Fruit fly (Drosophila melanogaster) S2 (cell line): ENCODE measurements around the gene CG10132.

Experiments used
- CG8478 ChIP-seq: fragments of >200 bp; optimal IDR thresholded peaks from 2 replicates; lab custom pipeline; 2018
- CTCF ChIP-seq, 2 experiments: fragments of >200 bp; optimal IDR thresholded peaks; 2 replicates each; lab custom pipeline; 2018

CG10132 gene

dm6 chr2L:19512184-19512583 is 6.4 kb upstream of the CG10132 start:
- no peak for TF ChIP-seq CTCF (optimal IDR thresholded peaks at IDR 0.05; lab: Kevin White, UChicago)
- no peak for TF ChIP-seq CG8478

dm6 chr2L:19516062-19516461 is 2.6 kb upstream of the CG10132 start:
- TF ChIP-seq CG8478 (no peak), CTCF (optimal IDR thresholded peaks at IDR 0.05; lab: Kevin White, UChicago) (no peak)

dm6 chr2L:19517154-19517814 is 1.3 kb upstream of the CG10132 start, which contains the start of gene Hasp:
Hasp (minus strand) TSS chr2L:19517204.
- TF ChIP-seq CG8478, result no peak
- TF ChIP-seq CTCF (optimal IDR thresholded peaks at IDR 0.05; lab: Kevin White, UChicago), result no peak

- TF ChIP-seq CTCF (optimal IDR thresholded peaks at IDR 0.05; lab: Kevin White, UChicago), result no peak
- no peak for TF ChIP-seq CG8478
These were observed 987 bp downstream of the CG10132 start for dm6 chr2L:19519611-19520010.

- TF ChIP-seq CTCF (optimal IDR thresholded peaks at IDR 0.05; lab: Kevin White, UChicago), result no peak
- TF ChIP-seq CG8478, result no peak
These were observed 7.7 kb downstream of the CG10132 start, which contains the start of the genes Dpm1 and CG10137 for dm6 chr2L:19526316-19526715. Dpm1 (minus strand) TSS chr2L:19526368. CG10137 (plus strand) TSS chr2L:19526686.

- no peak for TF ChIP-seq CG8478
- TF ChIP-seq CTCF (optimal IDR thresholded peaks at IDR 0.05; lab: Kevin White, UChicago), result no peak
These were observed 8.2 kb downstream of the CG10132 start for dm6 chr2L:19526844-19527243.

dm6 chr2L:19528308-19528707 is 9.7 kb downstream of the CG10132 start:
- TF ChIP-seq CTCF (optimal IDR thresholded peaks at IDR 0.05; lab: Kevin White, UChicago) (no peak), CG8478 (no peak)

dm6 chr2L:19530092-19530491 is 11.5 kb downstream of the CG10132 start, which contains the start of gene CG10165:
CG10165 (minus strand) TSS chr2L:19530305.
- TF ChIP-seq CG8478 (no peak), CTCF (optimal IDR thresholded peaks at IDR 0.05; lab: Kevin White, UChicago) (no peak)

- TF ChIP-seq CTCF (optimal IDR thresholded peaks at IDR 0.05; lab: Kevin White, UChicago) (no peak), CG8478 (no peak)
These were observed 14.6 kb downstream of the CG10132 start, which contains the start of gene CG33116 for dm6 chr2L:19533247-19533646. CG33116 (plus strand) TSS chr2L:19533479.

dm6 chr2L:19535234-19535633 is 16.6 kb downstream of the CG10132 start, which contains the start of gene CG31697:
CG31697 (plus strand) TSS chr2L:19535448.
- no peak for TF ChIP-seq CG8478
- TF ChIP-seq CTCF (optimal IDR thresholded peaks at IDR 0.05; lab: Kevin White, UChicago), result no peak

- TF ChIP-seq CTCF (optimal IDR thresholded peaks at IDR 0.05; lab: Kevin White, UChicago) (no peak), CG8478 (no peak)
These were observed 19.3 kb downstream of the CG10132 start, which contains the start of gene CG13082 for dm6 chr2L:19537779-19538456. CG13082 (plus strand) TSS chr2L:19538425.

- no peak for TF ChIP-seq CG8478
- no peak for TF ChIP-seq CTCF (optimal IDR thresholded peaks at IDR 0.05; lab: Kevin White, UChicago)
These were observed 21.7 kb downstream of the CG10132 start, which contains the start of gene CG13081 for dm6 chr2L:19540307-19540706. CG13081 (plus strand) TSS chr2L:19540607.

- no peak for TF ChIP-seq CG8478
- no peak for TF ChIP-seq CTCF (optimal IDR thresholded peaks at IDR 0.05; lab: Kevin White, UChicago)
These were observed 23.7 kb downstream of the CG10132 start for dm6 chr2L:19542268-19542773.

dm6 chr2L:19543010-19543564 is 24.5 kb downstream of the CG10132 start:
- no peak for TF ChIP-seq CG8478
- no peak for TF ChIP-seq CTCF (optimal IDR thresholded peaks at IDR 0.05; lab: Kevin White, UChicago)

dm6 chr2L:19546869-19547710 is 28.5 kb downstream of the CG10132 start, which contains the start of gene CG10337:
CG10337 (minus strand) TSS chr2L:19546959.
- TF ChIP-seq CG8478, result no peak
- TF ChIP-seq CTCF (optimal IDR thresholded peaks at IDR 0.05; lab: Kevin White, UChicago), result no peak
